Fruit fly (Drosophila melanogaster): ENCODE measurements around the gene Nfs1.

The Nfs1 gene

dm6 chr2L:12021193-12021592 is 21.7 kb downstream of the Nfs1 start (continued):
- TF ChIP-seq CG13296 (GFP tag; optimal IDR thresholded peaks at IDR 0.05) = peak; percentile 65
- no peak for TF ChIP-seq pan (optimal IDR thresholded peaks at IDR 0.05)
- TF ChIP-seq pan (GFP tag; optimal IDR thresholded peaks at IDR 0.05 in 1 of 2, IDR thresholded peaks at IDR 0.05 in 1 of 2) = no peak
- TF ChIP-seq pnt (GFP tag; optimal IDR thresholded peaks at IDR 0.05) = no peak
- no peak for TF ChIP-seq CG17568 (GFP tag; optimal IDR thresholded peaks at IDR 0.05)
- no peak for TF ChIP-seq stc (GFP tag; IDR thresholded peaks at IDR 0.05)
- no peak for TF ChIP-seq gfzf (GFP tag; optimal IDR thresholded peaks at IDR 0.05)
- no peak for TF ChIP-seq mam (GFP tag; optimal IDR thresholded peaks at IDR 0.05)
- TF ChIP-seq ci (GFP tag; IDR thresholded peaks at IDR 0.05) = peak; percentile 69; the same call in 1 of the 3 replicates
- no peak for TF ChIP-seq dimm (GFP tag; IDR thresholded peaks at IDR 0.05)
- no peak for TF ChIP-seq CG4820 (GFP tag; optimal IDR thresholded peaks at IDR 0.05)
- TF ChIP-seq CG16779 (GFP tag; IDR thresholded peaks at IDR 0.05) = peak; percentile 62; the same call in 1 of the 2 replicates
- TF ChIP-seq CG1603 (tag; optimal IDR thresholded peaks at IDR 0.05) = peak; percentile 69
- TF ChIP-seq MESR4 (GFP tag; optimal IDR thresholded peaks at IDR 0.05) = no peak
- TF ChIP-seq CG12659 (GFP tag; optimal IDR thresholded peaks at IDR 0.05) = peak; percentile 83
- TF ChIP-seq CG13123 (GFP tag; optimal IDR thresholded peaks at IDR 0.05) = peak; percentile 68
- no peak for TF ChIP-seq sr (GFP tag; IDR thresholded peaks at IDR 0.05)
- TF ChIP-seq CG3726 (GFP tag; IDR thresholded peaks at IDR 0.05) = no peak
- TF ChIP-seq CG18476 (GFP tag; optimal IDR thresholded peaks at IDR 0.05) = peak; percentile 56
- TF ChIP-seq oc (tag; optimal IDR thresholded peaks at IDR 0.05) = no peak
- no peak for TF ChIP-seq Scr (GFP tag; IDR thresholded peaks at IDR 0.05; ENCODE audit: partially characterized antibody)
- TF ChIP-seq fd3F (GFP tag; optimal IDR thresholded peaks at IDR 0.05) = peak; percentile 71
- TF ChIP-seq CG8359 (GFP tag; optimal IDR thresholded peaks at IDR 0.05; ENCODE audit: borderline replicate concordance) = no peak
- TF ChIP-seq CG8765 (GFP tag; IDR thresholded peaks at IDR 0.05) = no peak
- no peak for TF ChIP-seq CG9437 (GFP tag; optimal IDR thresholded peaks at IDR 0.05)
- TF ChIP-seq nerfin-1 (tag; optimal IDR thresholded peaks at IDR 0.05) = peak; percentile 36
- TF ChIP-seq CG10147 (GFP tag; optimal IDR thresholded peaks at IDR 0.05) = peak; percentile 34
- no peak for TF ChIP-seq CG10959 (GFP tag; IDR thresholded peaks at IDR 0.05)
- TF ChIP-seq so (GFP tag; IDR thresholded peaks at IDR 0.05) = peak; percentile 7; the same call in 2 of the 3 replicates
- TF ChIP-seq CG10274 (GFP tag; optimal IDR thresholded peaks at IDR 0.05) = peak; percentile 8
- peak; percentile 74 for TF ChIP-seq CG17359 (tag; optimal IDR thresholded peaks at IDR 0.05)
- no peak for TF ChIP-seq ERR (GFP tag; optimal IDR thresholded peaks at IDR 0.05)
- TF ChIP-seq CG9727 (GFP tag; optimal IDR thresholded peaks at IDR 0.05) = peak; percentile 36
- peak; percentile 63 for TF ChIP-seq CG15269 (tag; optimal IDR thresholded peaks at IDR 0.05)
- TF ChIP-seq Bgb (GFP tag; IDR thresholded peaks at IDR 0.05; ENCODE audit: partially characterized antibody) = no peak
- peak; percentile 1 for TF ChIP-seq CG12155 (GFP tag; optimal IDR thresholded peaks at IDR 0.05)
- TF ChIP-seq org-1 (GFP tag; optimal IDR thresholded peaks at IDR 0.05) = peak; percentile 62
- no peak for TF ChIP-seq CG32532 (GFP tag; IDR thresholded peaks at IDR 0.05)
- TF ChIP-seq CG12236 (GFP tag; optimal IDR thresholded peaks at IDR 0.05) = peak; percentile 63
- TF ChIP-seq Hr51 (GFP tag; optimal IDR thresholded peaks at IDR 0.05) = peak; percentile 1 to 34
- peak; percentile 19; the same call in 1 of the 2 replicates for TF ChIP-seq Ada2b (GFP tag; IDR thresholded peaks at IDR 0.05)
- no peak for TF ChIP-seq CG6689 (GFP tag; IDR thresholded peaks at IDR 0.05)
- TF ChIP-seq scrt (GFP tag; optimal IDR thresholded peaks at IDR 0.05) = peak; percentile 40
- no peak for TF ChIP-seq jigr1 (GFP tag; IDR thresholded peaks at IDR 0.05)
- no peak for TF ChIP-seq GATAe (GFP tag; conservative IDR thresholded peaks at IDR 0.05)
- no peak; the same call in 1 of the 2 replicates for TF ChIP-seq HLH3B (GFP tag; IDR thresholded peaks at IDR 0.05)
- TF ChIP-seq CG34224 (GFP tag; IDR thresholded peaks at IDR 0.05; ENCODE audit: partially characterized antibody) = no peak
- peak; percentile 73 for TF ChIP-seq CG18599 (GFP tag; optimal IDR thresholded peaks at IDR 0.05)
- TF ChIP-seq pita (GFP tag; optimal IDR thresholded peaks at IDR 0.05) = no peak
- TF ChIP-seq slp2 (GFP tag; optimal IDR thresholded peaks at IDR 0.05) = no peak
- peak; percentile 52 for TF ChIP-seq NC2β (GFP tag; optimal IDR thresholded peaks at IDR 0.05)

Data from whole organism, embryonic.